Worm (Caenorhabditis elegans) whole organism, young adult: ENCODE data around the gene F09F7.5.
A peak's percentile ranks its signal among the peaks of the same experiment; 100 is the strongest.

Source experiments
- B0035.1 ChIP-seq: sonication (generic microtip); optimal IDR thresholded peaks from 2 replicates; lab custom pipeline; 2016; ENCODE audit warnings: missing genetic modification characterization, mild to moderate bottlenecking, missing compliant biosample characterization, missing genotype, missing genetic modification reagents
- B0261.1 ChIP-seq: sonication (generic microtip); optimal IDR thresholded peaks from 2 replicates; lab custom pipeline; 2016; ENCODE audit warnings: mild to moderate bottlenecking, missing genetic modification characterization, moderate library complexity, missing compliant biosample characterization
- C06A6.2 ChIP-seq: fragments of 200-800 bp; sonication (Bioruptor generic); conservative IDR thresholded peaks from 2 replicates; pipeline ENCODE4 v1.3.6; 2022; ENCODE audit warnings: missing genetic modification characterization, missing compliant biosample characterization
- F10E7.11 ChIP-seq: sonication (generic microtip); optimal IDR thresholded peaks from 2 replicates; lab custom pipeline; 2017; ENCODE audit warnings: mild to moderate bottlenecking, missing genetic modification characterization, moderate library complexity, missing compliant biosample characterization
- F23B12.7 ChIP-seq: sonication (generic microtip); optimal IDR thresholded peaks from 2 replicates; lab custom pipeline; 2017; ENCODE audit warnings: missing genetic modification characterization, mild to moderate bottlenecking, missing compliant biosample characterization, antibody characterized with exemption, moderate library complexity; ENCODE audit not compliant: insufficient read depth
- F33H1.4 ChIP-seq: fragments of 200-800 bp; sonication (Bioruptor generic); IDR thresholded peaks from 2 replicates; pipeline ENCODE4 v1.3.6; 2022; ENCODE audit warnings: missing genetic modification reagents, missing genetic modification characterization, missing compliant biosample characterization
- F52B5.7 ChIP-seq: sonication (generic microtip); optimal IDR thresholded peaks from 2 replicates; lab custom pipeline; 2016; ENCODE audit warnings: mild to moderate bottlenecking, missing genetic modification characterization, missing compliant biosample characterization
- K12H6.12 ChIP-seq: fragments of 200-800 bp; sonication (Bioruptor generic); optimal IDR thresholded peaks from 2 replicates; lab custom pipeline; 2018; ENCODE audit warnings: mild to moderate bottlenecking, missing genetic modification characterization, missing compliant biosample characterization
- Y56A3A.18 ChIP-seq: fragments of 200-800 bp; sonication (Bioruptor generic); IDR thresholded peaks from 2 replicates; pipeline ENCODE4 v1.3.6; 2022; ENCODE audit warnings: missing genetic modification reagents, missing genetic modification characterization, missing compliant biosample characterization
- Y67H2A.10 ChIP-seq: fragments of 200-800 bp; sonication (Bioruptor generic); conservative IDR thresholded peaks from 2 replicates; pipeline ENCODE4 v1.3.6; 2022; ENCODE audit warnings: missing genetic modification reagents, missing genetic modification characterization, missing compliant biosample characterization
- ccch-3 ChIP-seq: fragments of 200-800 bp; sonication (Bioruptor generic); optimal IDR thresholded peaks from 2 replicates; lab custom pipeline; 2018; ENCODE audit warnings: mild to moderate bottlenecking, missing genetic modification characterization, missing compliant biosample characterization
- ceh-40 ChIP-seq: fragments of 200-800 bp; sonication (Bioruptor generic); IDR thresholded peaks from 2 replicates; pipeline ENCODE4 v1.3.6; 2022; ENCODE audit warnings: missing genetic modification characterization, missing compliant biosample characterization
- ceh-58 ChIP-seq: fragments of 200-800 bp; sonication (Bioruptor generic); IDR thresholded peaks from 2 replicates; pipeline ENCODE4 v1.3.6; 2022; ENCODE audit warnings: missing genetic modification characterization, missing compliant biosample characterization
- chd-7 ChIP-seq: sonication (generic microtip); optimal IDR thresholded peaks from 2 replicates; lab custom pipeline; 2016; ENCODE audit warnings: mild to moderate bottlenecking, missing genetic modification characterization, moderate library complexity, missing compliant biosample characterization
- dpff-1 ChIP-seq: sonication (generic microtip); optimal IDR thresholded peaks from 2 replicates; lab custom pipeline; 2017; ENCODE audit warnings: mild to moderate bottlenecking, missing genetic modification characterization, missing compliant biosample characterization
- egl-18 ChIP-seq: fragments of 200-800 bp; sonication (Bioruptor generic); IDR thresholded peaks from 2 replicates; pipeline ENCODE4 v1.3.6; 2022; ENCODE audit warnings: missing genetic modification reagents, missing genetic modification characterization, missing compliant biosample characterization
- egl-44 ChIP-seq: fragments of 200-800 bp; sonication (Bioruptor generic); IDR thresholded peaks from 2 replicates; pipeline ENCODE4 v1.3.6; 2022; ENCODE audit warnings: missing genetic modification reagents, missing genetic modification characterization, missing compliant biosample characterization
- ekl-4 ChIP-seq: fragments of 200-800 bp; sonication (Bioruptor generic); IDR thresholded peaks from 2 replicates; pipeline ENCODE4 v1.3.6; 2022; ENCODE audit warnings: missing genetic modification reagents, missing genetic modification characterization, missing compliant biosample characterization
- ets-4 ChIP-seq: fragments of 200-800 bp; sonication (Bioruptor generic); optimal IDR thresholded peaks from 2 replicates; lab custom pipeline; 2018; ENCODE audit warnings: mild to moderate bottlenecking, missing genetic modification characterization, missing compliant biosample characterization
- gei-17 ChIP-seq: fragments of 200-800 bp; sonication (Bioruptor generic); optimal IDR thresholded peaks from 2 replicates; lab custom pipeline; 2018; ENCODE audit warnings: mild to moderate bottlenecking, missing genetic modification characterization, missing compliant biosample characterization
- him-1 ChIP-seq: sonication (generic microtip); optimal IDR thresholded peaks from 2 replicates; lab custom pipeline; 2016; ENCODE audit warnings: missing genotype, missing genetic modification reagents, missing genetic modification characterization, missing compliant biosample characterization
- hlh-26 ChIP-seq: fragments of 200-800 bp; sonication (Bioruptor generic); conservative IDR thresholded peaks from 2 replicates; pipeline ENCODE4 v1.3.6; 2022; ENCODE audit warnings: missing genetic modification reagents, missing genetic modification characterization, missing compliant biosample characterization
- hmg-20 ChIP-seq: fragments of 200-800 bp; sonication (Bioruptor generic); IDR thresholded peaks from 2 replicates; pipeline ENCODE4 v1.3.6; 2022; ENCODE audit warnings: missing genetic modification reagents, missing genetic modification characterization, missing compliant biosample characterization
- lag-1 ChIP-seq: fragments of 200-800 bp; sonication (Bioruptor generic); IDR thresholded peaks from 2 replicates; pipeline ENCODE4 v1.3.6; 2022; ENCODE audit warnings: missing genetic modification reagents, missing genetic modification characterization, missing compliant biosample characterization
- let-526 ChIP-seq: fragments of 200-800 bp; sonication (Bioruptor generic); IDR thresholded peaks from 2 replicates; pipeline ENCODE4 v1.3.6; 2022; ENCODE audit warnings: missing genetic modification reagents, missing genetic modification characterization, missing compliant biosample characterization
- lin-35 ChIP-seq, 3 experiments: fragments of 150-350 bp in 2 of 3; sonication (generic microtip) in 1 of 3; optimal IDR thresholded peaks; 2 replicates each; lab custom pipeline; 2014 to 2018; ENCODE audit warnings: missing biosample characterization in 3 of 3, missing genetic modification characterization in 3 of 3, missing genetic modification reagents in 3 of 3
- lin-54 ChIP-seq: fragments of 200-800 bp; sonication (Bioruptor generic); optimal IDR thresholded peaks from 2 replicates; lab custom pipeline; 2018; ENCODE audit warnings: mild to moderate bottlenecking, missing genetic modification characterization, missing compliant biosample characterization
- lsl-1 ChIP-seq: fragments of 200-800 bp; sonication (Bioruptor generic); optimal IDR thresholded peaks from 2 replicates; lab custom pipeline; 2018; ENCODE audit warnings: mild to moderate bottlenecking, missing genetic modification characterization, moderate library complexity, missing compliant biosample characterization
- madf-6 ChIP-seq: fragments of 200-800 bp; sonication (Bioruptor generic); IDR thresholded peaks from 2 replicates; pipeline ENCODE4 v1.3.6; 2022; ENCODE audit warnings: missing genetic modification reagents, missing genetic modification characterization, missing compliant biosample characterization
- madf-8 ChIP-seq: fragments of 200-800 bp; sonication (Bioruptor generic); conservative IDR thresholded peaks from 2 replicates; pipeline ENCODE4 v1.3.6; 2022; ENCODE audit warnings: missing genetic modification reagents, missing genetic modification characterization, missing compliant biosample characterization
- mel-28 ChIP-seq: sonication (generic microtip); optimal IDR thresholded peaks from 2 replicates; lab custom pipeline; 2016; ENCODE audit warnings: borderline replicate concordance, mild to moderate bottlenecking, missing genetic modification characterization, missing compliant biosample characterization
- nhr-120 ChIP-seq: fragments of 200-800 bp; sonication (Bioruptor generic); IDR thresholded peaks from 2 replicates; pipeline ENCODE4 v1.3.6; 2022; ENCODE audit warnings: missing genetic modification characterization, missing compliant biosample characterization
- nhr-27 ChIP-seq: fragments of 200-800 bp; sonication (Bioruptor generic); optimal IDR thresholded peaks from 2 replicates; lab custom pipeline; 2018; ENCODE audit warnings: mild to moderate bottlenecking, missing genetic modification characterization, moderate library complexity, missing compliant biosample characterization
- nhr-80 ChIP-seq: sonication (generic microtip); optimal IDR thresholded peaks from 2 replicates; lab custom pipeline; 2016; ENCODE audit warnings: missing genetic modification characterization, missing compliant biosample characterization
- pbrm-1 ChIP-seq: fragments of 200-800 bp; sonication (Bioruptor generic); IDR thresholded peaks from 2 replicates; pipeline ENCODE4 v1.3.6; 2022; ENCODE audit warnings: missing genetic modification reagents, missing genetic modification characterization, missing compliant biosample characterization
- pha-4 ChIP-seq: fragments of 150-350 bp; sonication (generic microtip); optimal IDR thresholded peaks from 2 replicates; lab custom pipeline; 2014; ENCODE audit warnings: missing biosample characterization, missing genetic modification reagents, missing genetic modification characterization
- rec-8 ChIP-seq, 2 experiments: sonication (generic microtip); optimal IDR thresholded peaks; 2 replicates each; lab custom pipeline; 2016; ENCODE audit warnings: mild to moderate bottlenecking in 2 of 2, missing genetic modification characterization in 2 of 2, missing genetic modification reagents in 2 of 2, missing genotype in 2 of 2, missing biosample characterization in 1 of 2, missing compliant biosample characterization in 1 of 2, moderate library complexity in 1 of 2
- repo-1 ChIP-seq: sonication (generic microtip); optimal IDR thresholded peaks from 2 replicates; lab custom pipeline; 2017; ENCODE audit warnings: mild to moderate bottlenecking, missing genetic modification characterization, missing compliant biosample characterization
- rpc-1 ChIP-seq, 2 experiments: fragments of 150-350 bp in 1 of 2; sonication (generic microtip) in 1 of 2; optimal IDR thresholded peaks; 2 replicates each; lab custom pipeline; 2014 to 2018; ENCODE audit warnings: missing biosample characterization in 1 of 2, missing genetic modification characterization in 1 of 2, missing genetic modification reagents in 1 of 2, missing genotype in 1 of 2
- snpc-1.1 ChIP-seq: sonication (generic microtip); optimal IDR thresholded peaks from 2 replicates; lab custom pipeline; 2017; ENCODE audit warnings: missing genetic modification characterization, mild to moderate bottlenecking, missing compliant biosample characterization, antibody characterized with exemption, moderate library complexity, missing genotype, missing genetic modification reagents; ENCODE audit not compliant: insufficient read depth
- snpc-1.3 ChIP-seq: sonication (generic microtip); optimal IDR thresholded peaks from 2 replicates; lab custom pipeline; 2017; ENCODE audit warnings: missing genetic modification characterization, mild to moderate bottlenecking, missing compliant biosample characterization, antibody characterized with exemption, moderate library complexity, missing genotype, missing genetic modification reagents; ENCODE audit not compliant: insufficient read depth
- sptf-2 ChIP-seq: fragments of 200-800 bp; sonication (Bioruptor generic); optimal IDR thresholded peaks from 2 replicates; lab custom pipeline; 2018; ENCODE audit warnings: mild to moderate bottlenecking, missing genetic modification characterization, missing compliant biosample characterization
- unc-130 ChIP-seq: sonication (generic microtip); optimal IDR thresholded peaks from 2 replicates; lab custom pipeline; 2016; ENCODE audit warnings: missing genetic modification reagents, missing genetic modification characterization, missing compliant biosample characterization
- xnd-1 ChIP-seq: sonication (generic microtip); optimal IDR thresholded peaks from 2 replicates; lab custom pipeline; 2016; ENCODE audit warnings: missing genotype, missing genetic modification reagents, missing genetic modification characterization, missing compliant biosample characterization
- ztf-25 ChIP-seq: fragments of 200-800 bp; sonication (Bioruptor generic); IDR thresholded peaks from 2 replicates; pipeline ENCODE4 v1.3.6; 2022; ENCODE audit warnings: missing genetic modification reagents, missing genetic modification characterization, missing compliant biosample characterization
- ztf-3 ChIP-seq: fragments of 200-800 bp; sonication (Bioruptor generic); optimal IDR thresholded peaks from 2 replicates; lab custom pipeline; 2018; ENCODE audit warnings: mild to moderate bottlenecking, missing genetic modification characterization, missing compliant biosample characterization
- ztf-6 ChIP-seq: fragments of 200-800 bp; sonication (Bioruptor generic); IDR thresholded peaks from 2 replicates; pipeline ENCODE4 v1.3.6; 2022; ENCODE audit warnings: missing genetic modification reagents, missing genetic modification characterization, missing compliant biosample characterization

Gene F09F7.5

DNA sequence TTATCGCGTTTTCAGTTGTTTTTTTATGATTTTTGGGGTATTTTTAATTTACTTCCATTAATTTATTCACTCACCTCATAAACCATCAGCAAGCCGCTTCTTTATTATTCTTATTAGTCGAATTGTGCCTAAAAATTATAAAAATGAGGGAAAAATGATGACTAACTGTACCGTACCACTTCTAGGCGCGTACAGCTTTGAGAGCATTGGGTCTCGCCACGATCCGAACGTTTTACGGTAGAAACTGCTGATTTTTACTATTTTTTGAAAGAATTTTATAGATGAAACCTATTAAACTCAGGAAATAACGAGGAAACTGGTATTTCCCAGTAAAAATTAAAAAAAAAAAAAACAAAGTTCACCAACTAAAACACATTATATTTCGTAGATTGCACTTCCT lies 3.7 kb upstream of the F09F7.5 start, which contains the start of gene D1044.6:
TSS of gene D1044.6 (minus strand) at position 128 of the 400 bp plus-strand sequence.
- TF ChIP-seq ceh-40 (GFP tag; lab: Robert Waterston, UW) (no peak), ceh-58 (GFP tag; lab: Robert Waterston, UW) (no peak), xnd-1 (tag; lab: Kevin White, UChicago) (peak; percentile 71), nhr-80 (tag; lab: Kevin White, UChicago) (peak; percentile 8), K12H6.12 (tag; lab: Kevin White, UChicago) (no peak), F33H1.4 (GFP tag; lab: Robert Waterston, UW) (peak; percentile 81), egl-44 (GFP tag; lab: Robert Waterston, UW) (no peak), mel-28 (tag; lab: Kevin White, UChicago) (no peak), unc-130 (GFP tag; lab: Kevin White, UChicago) (no peak), ekl-4 (GFP tag; lab: Robert Waterston, UW) (no peak), Y67H2A.10 (GFP tag; lab: Robert Waterston, UW) (no peak), F52B5.7 (tag; lab: Kevin White, UChicago) (no peak), chd-7 (tag; lab: Kevin White, UChicago) (no peak), lin-35 (GFP tag; optimal IDR thresholded peaks at IDR 0.05; lab: Kevin White, UChicago) (no peak), madf-6 (GFP tag; lab: Robert Waterston, UW) (peak; percentile 78), F23B12.7 (tag; lab: Kevin White, UChicago) (no peak), pbrm-1 (GFP tag; lab: Robert Waterston, UW) (no peak), C06A6.2 (GFP tag; lab: Robert Waterston, UW) (no peak), ztf-3 (no peak), gei-17 (GFP tag; lab: Kevin White, UChicago) (no peak), ets-4 (GFP tag; lab: Kevin White, UChicago) (no peak), madf-8 (GFP tag; lab: Robert Waterston, UW) (peak; percentile 49), rec-8 (tag; optimal IDR thresholded peaks at IDR 0.05; lab: Kevin White, UChicago) (no peak), repo-1 (tag; lab: Kevin White, UChicago) (no peak), ztf-6 (GFP tag; lab: Robert Waterston, UW) (no peak), B0035.1 (tag; lab: Kevin White, UChicago) (no peak), let-526 (no peak), sptf-2 (GFP tag; lab: Kevin White, UChicago) (no peak), pha-4 (no peak), egl-18 (GFP tag; lab: Robert Waterston, UW) (no peak), rpc-1 (optimal IDR thresholded peaks at IDR 0.05; lab: Kevin White, UChicago) (no peak), rpc-1 (tag; optimal IDR thresholded peaks at IDR 0.05; lab: Kevin White, UChicago) (no peak), lsl-1 (peak; percentile 79), dpff-1 (tag; lab: Kevin White, UChicago) (no peak), Y56A3A.18 (GFP tag; lab: Robert Waterston, UW) (no peak), snpc-1.1 (tag; lab: Kevin White, UChicago) (no peak), him-1 (tag; lab: Kevin White, UChicago) (no peak), B0261.1 (tag; lab: Kevin White, UChicago) (no peak), ccch-3 (no peak), hmg-20 (GFP tag; lab: Robert Waterston, UW) (no peak), nhr-120 (no peak), lag-1 (GFP tag; lab: Robert Waterston, UW) (no peak), F10E7.11 (no peak), snpc-1.3 (tag; lab: Kevin White, UChicago) (peak; percentile 2), ztf-25 (GFP tag; lab: Robert Waterston, UW) (no peak), lin-54 (no peak), hlh-26 (GFP tag; lab: Robert Waterston, UW) (no peak), nhr-27 (tag; lab: Kevin White, UChicago) (no peak)
- TF ChIP-seq, all 124 proteins: peak for 7
